Fruit fly (Drosophila melanogaster): ENCODE measurements around the gene CG17104.

The CG17104 gene

DNA sequence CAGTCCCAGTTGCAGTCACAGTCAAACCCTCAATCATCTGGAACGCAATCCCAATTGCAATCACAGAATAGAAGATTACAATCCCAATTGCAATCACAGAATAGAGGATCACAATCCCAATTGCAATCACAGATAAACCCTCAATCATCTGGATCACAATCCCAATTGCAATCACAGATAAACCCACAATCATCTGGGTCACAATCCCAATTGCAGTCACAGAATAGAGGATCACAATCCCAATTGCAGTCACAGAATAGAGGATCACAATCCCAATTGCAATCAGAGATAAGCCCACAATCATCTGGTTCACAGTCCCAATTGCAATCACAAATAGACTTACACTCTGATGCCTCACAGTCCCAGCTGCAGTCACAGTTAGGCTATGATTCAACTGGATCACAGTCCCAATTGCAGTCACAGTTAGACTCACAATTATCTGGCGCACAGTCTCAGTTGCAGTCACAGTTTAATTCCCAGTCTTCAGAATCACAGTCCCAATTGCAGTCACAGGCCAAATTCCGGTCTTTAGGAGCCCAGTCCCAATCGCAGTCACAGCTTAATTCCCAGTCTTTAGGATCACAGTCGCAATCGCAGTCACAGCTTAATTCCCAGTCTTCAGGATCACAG, 29.2 kb upstream of the CG17104 start (continued):
- TF ChIP-seq tna (GFP tag; IDR thresholded peaks at IDR 0.05; ENCODE audit: partially characterized antibody), result no peak
- no peak for TF ChIP-seq stwl (tag; optimal IDR thresholded peaks at IDR 0.05)
- TF ChIP-seq CG7745 (tag; optimal IDR thresholded peaks at IDR 0.05), result no peak
- TF ChIP-seq stc (GFP tag; IDR thresholded peaks at IDR 0.05), result no peak
- no peak for TF ChIP-seq pum (GFP tag; optimal IDR thresholded peaks at IDR 0.05)
- no peak for TF ChIP-seq slp2 (GFP tag; optimal IDR thresholded peaks at IDR 0.05)
- no peak for TF ChIP-seq CG16815 (GFP tag; optimal IDR thresholded peaks at IDR 0.05)
- no peak for TF ChIP-seq Adf1 (GFP tag; IDR thresholded peaks at IDR 0.05)
- TF ChIP-seq Dip2 (GFP tag; IDR thresholded peaks at IDR 0.05), result no peak
- TF ChIP-seq inv (GFP tag; IDR thresholded peaks at IDR 0.05; ENCODE audit: partially characterized antibody), result no peak
- TF ChIP-seq Lpt (GFP tag; optimal IDR thresholded peaks at IDR 0.05), result no peak
- TF ChIP-seq CG1647 (GFP tag; optimal IDR thresholded peaks at IDR 0.05), result no peak
- no peak for TF ChIP-seq pho (GFP tag; optimal IDR thresholded peaks at IDR 0.05)
- TF ChIP-seq CG1792 (GFP tag; optimal IDR thresholded peaks at IDR 0.05), result no peak
- no peak for TF ChIP-seq tup (GFP tag; optimal IDR thresholded peaks at IDR 0.05)
- no peak for TF ChIP-seq Hr39 (optimal IDR thresholded peaks at IDR 0.05)
- no peak for TF ChIP-seq dpn (GFP tag; optimal IDR thresholded peaks at IDR 0.05)
- peak; percentile 41 for TF ChIP-seq zen (tag; optimal IDR thresholded peaks at IDR 0.05)
- TF ChIP-seq CG31441 (GFP tag; IDR thresholded peaks at IDR 0.05), result 0 out of 2 replicates have a peak, but pooled peaks have one; percentile 48
- TF ChIP-seq CG9609 (GFP tag; optimal IDR thresholded peaks at IDR 0.05), result no peak
- TF ChIP-seq HLH4C (GFP tag; IDR thresholded peaks at IDR 0.05; ENCODE audit: partially characterized antibody), result no peak
- TF ChIP-seq luna (GFP tag; optimal IDR thresholded peaks at IDR 0.05), result no peak
- no peak for TF ChIP-seq CG13287 (GFP tag; IDR thresholded peaks at IDR 0.05; ENCODE audit: partially characterized antibody)
- TF ChIP-seq kay (GFP tag; optimal IDR thresholded peaks at IDR 0.05), result no peak
- TF ChIP-seq slbo (GFP tag; IDR thresholded peaks at IDR 0.05), result no peak
- TF ChIP-seq CG3995 (GFP tag; optimal IDR thresholded peaks at IDR 0.05), result peak; percentile 75
- no peak for TF ChIP-seq cg (GFP tag; optimal IDR thresholded peaks at IDR 0.05)
- TF ChIP-seq CG1602 (GFP tag; optimal IDR thresholded peaks at IDR 0.05), result no peak
- TF ChIP-seq ara (GFP tag; IDR thresholded peaks at IDR 0.05), result no peak
- TF ChIP-seq ci (GFP tag; IDR thresholded peaks at IDR 0.05), result no peak
- TF ChIP-seq Hr3 (GFP tag; optimal IDR thresholded peaks at IDR 0.05), result no peak
- no peak for TF ChIP-seq GATAe (GFP tag; conservative IDR thresholded peaks at IDR 0.05)

dm6 chr2L:10651313-10651712, 25.7 kb upstream of the CG17104 start, which contains the start of gene dbf:
TSS of gene dbf (plus strand) at chr2L:10651613.
- TF ChIP-seq CG3847 (GFP tag; IDR thresholded peaks at IDR 0.05), result no peak
- no peak for TF ChIP-seq HLH4C (GFP tag; IDR thresholded peaks at IDR 0.05; ENCODE audit: partially characterized antibody)
- no peak for TF ChIP-seq CrebB (tag; optimal IDR thresholded peaks at IDR 0.05)
- no peak for TF ChIP-seq luna (GFP tag; optimal IDR thresholded peaks at IDR 0.05)
- no peak for TF ChIP-seq zf30C (GFP tag; optimal IDR thresholded peaks at IDR 0.05)
- no peak for TF ChIP-seq Lpt (GFP tag; optimal IDR thresholded peaks at IDR 0.05)
- TF ChIP-seq CG34376 (GFP tag; optimal IDR thresholded peaks at IDR 0.05), result no peak
- TF ChIP-seq CG17186 (GFP tag; optimal IDR thresholded peaks at IDR 0.05), result no peak
- TF ChIP-seq da (GFP tag; optimal IDR thresholded peaks at IDR 0.05), result no peak
- no peak for TF ChIP-seq PHDP (tag; optimal IDR thresholded peaks at IDR 0.05)
- TF ChIP-seq CG2199 (GFP tag; IDR thresholded peaks at IDR 0.05), result no peak
- no peak for TF ChIP-seq Doc2 (GFP tag; IDR thresholded peaks at IDR 0.05)
- no peak for TF ChIP-seq lbe (GFP tag; optimal IDR thresholded peaks at IDR 0.05)
- TF ChIP-seq Drgx (GFP tag; IDR thresholded peaks at IDR 0.05), result no peak
- no peak for TF ChIP-seq Fer1 (GFP tag; optimal IDR thresholded peaks at IDR 0.05)
- TF ChIP-seq org-1 (GFP tag; optimal IDR thresholded peaks at IDR 0.05), result no peak
- no peak for TF ChIP-seq ase (GFP tag; IDR thresholded peaks at IDR 0.05)
- TF ChIP-seq Max (GFP tag; optimal IDR thresholded peaks at IDR 0.05), result no peak
- no peak for TF ChIP-seq CG3726 (GFP tag; IDR thresholded peaks at IDR 0.05)
- TF ChIP-seq CG1529 (GFP tag; optimal IDR thresholded peaks at IDR 0.05), result no peak
